Worm (Caenorhabditis elegans) whole organism, L2 larva: ENCODE results near the gene col-69.

Experiments used
- C34F6.9 ChIP-seq: fragments of 150-350 bp; optimal IDR thresholded peaks from 2 replicates; lab custom pipeline; 2014; ENCODE audit warnings: missing biosample characterization, missing genetic modification characterization
- F13H6.1 ChIP-seq: sonication (generic microtip); optimal IDR thresholded peaks from 2 replicates; lab custom pipeline; 2016; ENCODE audit warnings: missing genetic modification characterization, missing compliant biosample characterization
- Y55F3AM.14 ChIP-seq: fragments of 200-800 bp; sonication (Bioruptor generic); optimal IDR thresholded peaks from 2 replicates; lab custom pipeline; 2018; ENCODE audit warnings: mild to moderate bottlenecking, missing genetic modification characterization, missing compliant biosample characterization
- ZK546.5 ChIP-seq: sonication (generic microtip); optimal IDR thresholded peaks from 2 replicates; lab custom pipeline; 2017; ENCODE audit warnings: missing biosample characterization, missing genetic modification characterization
- aly-2 ChIP-seq: fragments of 150-350 bp; optimal IDR thresholded peaks from 2 replicates; lab custom pipeline; 2014; ENCODE audit warnings: missing biosample characterization, missing genetic modification characterization
- ama-1 ChIP-seq: fragments of 150-350 bp; optimal IDR thresholded peaks from 2 replicates; lab custom pipeline; 2018; ENCODE audit warnings: inconsistent platforms
- blmp-1 ChIP-seq: sonication (generic microtip); optimal IDR thresholded peaks from 2 replicates; lab custom pipeline; 2017; ENCODE audit warnings: missing genetic modification characterization, mild to moderate bottlenecking, missing compliant biosample characterization, antibody characterized with exemption, moderate library complexity; ENCODE audit not compliant: insufficient read depth
- ceh-16 ChIP-seq: fragments of 150-350 bp; optimal IDR thresholded peaks from 2 replicates; lab custom pipeline; 2014; ENCODE audit warnings: missing biosample characterization, missing genetic modification characterization
- ceh-82 ChIP-seq: fragments of 150-350 bp; optimal IDR thresholded peaks from 2 replicates; lab custom pipeline; 2014; ENCODE audit warnings: missing biosample characterization, missing genetic modification characterization
- crh-2 ChIP-seq: sonication (generic microtip); optimal IDR thresholded peaks from 2 replicates; lab custom pipeline; 2017; ENCODE audit warnings: missing biosample characterization, missing genetic modification characterization
- dmd-4 ChIP-seq: sonication (generic microtip); optimal IDR thresholded peaks from 2 replicates; lab custom pipeline; 2017; ENCODE audit warnings: missing biosample characterization, missing genetic modification characterization
- egl-27 ChIP-seq: sonication (generic microtip); optimal IDR thresholded peaks from 3 replicates; lab custom pipeline; 2017; ENCODE audit warnings: missing biosample characterization, missing genetic modification reagents, missing genetic modification characterization
- elt-1 ChIP-seq: fragments of 150-350 bp; optimal IDR thresholded peaks from 2 replicates; lab custom pipeline; 2014; ENCODE audit warnings: missing biosample characterization, missing genetic modification characterization
- elt-3 ChIP-seq: sonication (generic microtip); optimal IDR thresholded peaks from 2 replicates; lab custom pipeline; 2017; ENCODE audit warnings: missing biosample characterization, missing genetic modification characterization
- fos-1 ChIP-seq: fragments of 150-350 bp; optimal IDR thresholded peaks from 2 replicates; lab custom pipeline; 2014; ENCODE audit warnings: missing biosample characterization, missing genetic modification characterization
- gmeb-1 ChIP-seq: fragments of 150-350 bp; optimal IDR thresholded peaks from 2 replicates; lab custom pipeline; 2014; ENCODE audit warnings: missing biosample characterization, missing genetic modification characterization
- lin-11 ChIP-seq: fragments of 150-350 bp; sonication (generic microtip); optimal IDR thresholded peaks from 2 replicates; lab custom pipeline; 2014; ENCODE audit warnings: missing biosample characterization, missing genetic modification characterization, inconsistent platforms, mixed read lengths
- lin-13 ChIP-seq: fragments of 150-350 bp; optimal IDR thresholded peaks from 2 replicates; lab custom pipeline; 2014; ENCODE audit warnings: missing biosample characterization, missing genetic modification reagents, missing genetic modification characterization
- lin-39 ChIP-seq: fragments of 150-350 bp; optimal IDR thresholded peaks from 2 replicates; lab custom pipeline; 2014; ENCODE audit warnings: missing biosample characterization, missing genetic modification reagents, missing genetic modification characterization
- lsy-2 ChIP-seq, 2 experiments: fragments of 150-350 bp in 1 of 2; sonication (generic microtip) in 1 of 2; optimal IDR thresholded peaks; 2 replicates each; lab custom pipeline; 2014 to 2017; ENCODE audit warnings: missing biosample characterization in 2 of 2, missing genetic modification characterization in 2 of 2
- mab-5 ChIP-seq: fragments of 150-350 bp; optimal IDR thresholded peaks from 2 replicates; lab custom pipeline; 2014; ENCODE audit warnings: missing biosample characterization, missing genetic modification characterization
- mbf-1 ChIP-seq: sonication (generic microtip); optimal IDR thresholded peaks from 2 replicates; lab custom pipeline; 2017; ENCODE audit warnings: missing biosample characterization, missing genetic modification characterization
- mdl-1 ChIP-seq, 2 experiments: fragments of 150-350 bp in 1 of 2; sonication (generic microtip) in 1 of 2; optimal IDR thresholded peaks; 2 replicates each; lab custom pipeline; 2017; ENCODE audit warnings: missing biosample characterization in 2 of 2, missing genetic modification characterization in 2 of 2
- nhr-11 ChIP-seq: fragments of 150-350 bp; optimal IDR thresholded peaks from 2 replicates; lab custom pipeline; 2014; ENCODE audit warnings: missing biosample characterization, missing genetic modification characterization
- nhr-12 ChIP-seq: fragments of 150-350 bp; optimal IDR thresholded peaks from 2 replicates; lab custom pipeline; 2014; ENCODE audit warnings: missing biosample characterization, missing genetic modification characterization
- nhr-129 ChIP-seq: fragments of 150-350 bp; optimal IDR thresholded peaks from 2 replicates; lab custom pipeline; 2014; ENCODE audit warnings: missing biosample characterization, missing genetic modification characterization
- nhr-21 ChIP-seq: fragments of 150-350 bp; optimal IDR thresholded peaks from 2 replicates; lab custom pipeline; 2014; ENCODE audit warnings: missing biosample characterization, missing genetic modification characterization
- nhr-23 ChIP-seq: fragments of 150-350 bp; optimal IDR thresholded peaks from 2 replicates; lab custom pipeline; 2014; ENCODE audit warnings: missing biosample characterization, missing genetic modification reagents, missing genetic modification characterization
- nhr-237 ChIP-seq: fragments of 150-350 bp; optimal IDR thresholded peaks from 2 replicates; lab custom pipeline; 2014; ENCODE audit warnings: missing biosample characterization, missing genetic modification characterization
- nhr-25 ChIP-seq: fragments of 150-350 bp; sonication (generic microtip); optimal IDR thresholded peaks from 3 replicates; lab custom pipeline; 2014; ENCODE audit warnings: missing biosample characterization, missing genetic modification characterization
- nhr-6 ChIP-seq: fragments of 150-350 bp; optimal IDR thresholded peaks from 2 replicates; lab custom pipeline; 2014; ENCODE audit warnings: missing biosample characterization, missing genetic modification characterization
- nhr-77 ChIP-seq: fragments of 150-350 bp; optimal IDR thresholded peaks from 2 replicates; lab custom pipeline; 2014; ENCODE audit warnings: missing biosample characterization, missing genetic modification characterization
- sem-4 ChIP-seq: fragments of 150-350 bp; optimal IDR thresholded peaks from 2 replicates; lab custom pipeline; 2014; ENCODE audit warnings: missing biosample characterization, missing genetic modification reagents, missing genetic modification characterization
- skn-1 ChIP-seq: sonication (generic microtip); optimal IDR thresholded peaks from 2 replicates; lab custom pipeline; 2017; ENCODE audit warnings: missing biosample characterization, missing genetic modification characterization
- sma-3 ChIP-seq: sonication (generic microtip); optimal IDR thresholded peaks from 2 replicates; lab custom pipeline; 2016; ENCODE audit warnings: missing genetic modification reagents, missing genetic modification characterization, missing compliant biosample characterization
- sma-9 ChIP-seq, 2 experiments: fragments of 150-350 bp in 1 of 2; sonication (generic microtip) in 1 of 2; optimal IDR thresholded peaks; 2 replicates each; lab custom pipeline; 2014 to 2016; ENCODE audit warnings: missing genetic modification characterization in 2 of 2, mild to moderate bottlenecking in 1 of 2, missing biosample characterization in 1 of 2, missing compliant biosample characterization in 1 of 2, missing genetic modification reagents in 1 of 2, moderate library complexity in 1 of 2
- unc-39 ChIP-seq: fragments of 150-350 bp; optimal IDR thresholded peaks from 2 replicates; lab custom pipeline; 2014; ENCODE audit warnings: missing biosample characterization, missing genetic modification characterization
- unc-55 ChIP-seq: fragments of 150-350 bp; sonication (generic microtip); optimal IDR thresholded peaks from 3 replicates; lab custom pipeline; 2014; ENCODE audit warnings: missing biosample characterization, missing genetic modification reagents, missing genetic modification characterization
- unc-62 ChIP-seq: fragments of 150-350 bp; optimal IDR thresholded peaks from 2 replicates; lab custom pipeline; 2014; ENCODE audit warnings: missing biosample characterization, missing genetic modification reagents, missing genetic modification characterization
- zag-1 ChIP-seq: fragments of 150-350 bp; optimal IDR thresholded peaks from 2 replicates; lab custom pipeline; 2014; ENCODE audit warnings: missing biosample characterization, missing genetic modification characterization
- ztf-4 ChIP-seq: fragments of 150-350 bp; optimal IDR thresholded peaks from 2 replicates; lab custom pipeline; 2014; ENCODE audit warnings: missing biosample characterization, missing genetic modification characterization

Gene col-69

DNA sequence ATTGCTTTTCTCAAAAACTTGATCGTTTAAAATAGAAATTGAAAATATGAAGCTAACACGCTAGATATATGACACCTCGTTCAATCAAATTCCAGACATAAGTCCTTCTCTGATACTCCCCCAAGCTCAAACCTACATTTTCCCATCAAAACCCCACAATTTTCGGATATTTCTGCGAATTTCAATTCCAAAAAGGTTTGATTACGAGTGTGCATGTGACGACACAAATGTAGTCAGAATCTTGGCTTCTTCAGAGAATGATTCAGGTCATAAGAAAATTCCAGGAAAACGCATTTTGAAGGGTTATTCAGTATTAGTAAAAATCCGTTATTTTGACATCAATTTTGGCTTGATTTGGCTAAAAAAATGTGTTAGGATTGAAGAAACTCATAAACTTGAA is 29.3 kb upstream of the col-69 start:
- peak; percentile 23 for TF ChIP-seq nhr-21
- no peak for TF ChIP-seq skn-1 (tag; lab: Kevin White, UChicago)

DNA sequence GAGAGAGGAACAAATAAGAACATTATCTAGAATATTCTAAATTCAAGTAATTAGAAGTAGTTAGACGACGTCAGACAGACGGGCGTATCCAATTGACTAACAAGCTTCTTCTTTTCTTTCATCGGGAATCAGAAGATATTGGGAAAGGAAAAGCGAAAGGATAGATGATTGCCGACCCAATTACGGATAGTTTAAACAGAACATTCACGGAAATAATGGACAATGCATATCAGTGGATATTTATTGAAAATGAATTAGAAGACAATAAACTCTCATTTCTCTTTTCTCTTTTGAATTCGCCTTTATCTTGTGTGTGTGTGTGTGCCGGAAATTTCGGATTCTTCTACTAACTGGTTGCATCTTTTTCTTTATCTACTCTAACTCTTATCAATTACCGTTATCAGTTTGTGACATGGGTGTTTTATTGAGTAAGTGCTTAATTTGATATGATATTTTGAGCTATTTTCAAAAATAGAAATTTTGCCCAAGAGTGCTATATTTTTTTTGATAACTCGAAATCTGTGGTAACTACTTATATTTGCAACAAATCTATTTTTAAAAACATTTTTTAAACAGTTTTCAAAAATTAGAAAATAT is 28.4 kb upstream of the col-69 start:
- TF ChIP-seq nhr-6 (tag; lab: Kevin White, UChicago) (no peak), fos-1 (tag; lab: Kevin White, UChicago) (peak; percentile 18)

DNA sequence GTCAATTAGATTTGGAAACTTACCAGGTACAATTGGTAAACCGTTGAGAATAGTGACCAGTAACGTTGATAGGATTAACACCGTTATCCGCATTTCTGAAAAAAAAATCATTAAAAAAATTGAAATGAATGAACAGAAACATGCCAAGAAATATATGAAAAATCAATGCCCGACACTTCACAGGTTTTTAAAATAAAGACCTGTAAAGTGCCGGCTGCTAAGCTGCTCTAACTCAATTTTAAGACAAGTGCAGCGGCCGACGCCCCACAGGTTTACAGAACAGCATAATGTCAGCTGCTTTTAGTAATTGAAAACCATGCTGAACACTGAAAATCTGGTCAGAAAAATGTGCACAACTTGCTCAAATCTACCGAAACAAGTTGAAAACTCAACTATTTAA is 26.9 kb upstream of the col-69 start, which contains the start of gene cbn-1:
Gene cbn-1, minus strand, starts transcription at position 101 of the 400 bp plus-strand sequence.
- TF ChIP-seq egl-27 (tag; lab: Kevin White, UChicago) (no peak), ceh-16 (tag; lab: Kevin White, UChicago) (no peak)

DNA sequence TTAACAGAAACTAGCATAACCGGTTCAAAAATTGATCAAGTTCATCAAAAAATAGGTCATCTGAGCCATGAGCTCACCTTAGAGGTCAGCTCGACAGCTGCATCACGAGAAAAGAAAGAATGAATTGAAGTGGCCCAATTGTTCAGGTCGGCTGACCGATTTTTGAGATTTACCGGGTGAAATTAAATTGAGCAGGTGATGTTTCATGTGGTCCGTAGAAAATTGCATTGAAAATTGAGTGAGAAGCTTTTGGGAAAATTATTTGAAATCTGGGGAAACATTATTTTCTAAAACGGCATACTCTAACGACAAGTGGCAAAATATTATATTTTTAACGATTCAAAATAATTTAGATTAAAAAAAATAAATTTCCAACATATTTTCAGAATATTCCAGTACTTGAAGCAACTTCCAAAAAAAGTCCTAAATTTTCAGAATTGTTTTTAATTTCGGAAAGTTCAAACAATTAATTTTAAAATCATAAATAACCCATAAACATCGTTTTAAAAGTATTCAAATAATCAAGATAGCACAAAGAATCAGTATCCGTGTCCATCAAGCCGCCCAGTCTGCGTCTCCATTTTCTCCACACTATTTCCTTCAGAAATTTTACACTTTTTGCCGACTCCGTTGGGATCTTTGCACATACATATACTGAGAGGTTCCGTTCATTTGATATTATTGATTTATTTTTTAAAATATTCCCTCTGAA is 20.2 kb upstream of the col-69 start, which contains the start of gene sgcb-1:
Gene sgcb-1, plus strand, starts transcription at position 662 of the 712 bp plus-strand sequence.
- TF ChIP-seq unc-62 (no peak), dmd-4 (no peak), nhr-25 (tag; lab: Kevin White, UChicago) (no peak), nhr-129 (tag; lab: Kevin White, UChicago) (peak; percentile 34), elt-1 (tag; lab: Kevin White, UChicago) (no peak), sma-9 (GFP tag; optimal IDR thresholded peaks at IDR 0.05; lab: Kevin White, UChicago) (no peak), sma-9 (tag; optimal IDR thresholded peaks at IDR 0.05; lab: Kevin White, UChicago) (no peak), nhr-12 (tag; lab: Kevin White, UChicago) (no peak)

DNA sequence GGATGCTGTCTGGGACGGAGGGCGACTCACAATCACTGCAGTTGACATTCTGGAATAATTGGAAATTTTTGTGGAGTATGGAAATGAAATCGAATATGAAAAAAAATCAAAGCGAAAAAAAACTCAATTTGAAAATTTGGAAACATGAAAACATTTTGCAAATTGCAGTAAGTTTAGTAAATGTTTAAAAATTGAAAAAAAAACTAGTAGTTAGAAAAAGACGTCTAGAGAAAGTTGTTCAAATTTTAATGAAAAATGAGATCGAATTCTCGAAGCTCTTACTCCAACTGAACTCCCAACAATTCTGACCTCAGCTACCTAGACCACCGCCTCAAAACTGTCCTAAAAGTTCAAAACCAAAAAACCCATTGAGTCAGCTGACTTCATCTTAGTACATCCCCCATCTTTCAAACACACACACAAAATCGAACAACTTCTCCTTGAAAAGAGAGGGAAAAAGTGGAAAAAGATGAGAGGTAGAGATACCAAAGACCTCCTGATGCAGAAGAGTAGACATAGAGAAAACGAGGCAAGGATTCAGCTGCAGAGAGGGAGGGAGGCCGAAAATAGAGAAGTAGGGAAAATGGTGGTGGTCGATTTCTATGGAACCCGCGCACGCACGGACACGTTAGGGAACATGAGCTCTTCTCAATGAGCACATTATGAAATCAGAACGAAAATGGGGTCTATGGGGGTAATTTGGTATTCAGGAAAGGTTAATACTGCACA is 17.7 kb upstream of the col-69 start, which contains the start of gene K01A2.10:
Gene K01A2.10, minus strand, starts transcription at position 51 of the 729 bp plus-strand sequence.
- TF ChIP-seq lin-13 (GFP tag; lab: Kevin White, UChicago) (peak; percentile 30), mab-5 (tag; lab: Kevin White, UChicago) (peak; percentile 36), nhr-25 (tag; lab: Kevin White, UChicago) (peak; percentile 26), unc-39 (tag; lab: Kevin White, UChicago) (no peak), nhr-6 (tag; lab: Kevin White, UChicago) (peak; percentile 26), ztf-4 (tag; lab: Kevin White, UChicago) (peak; percentile 14), sem-4 (tag; lab: Kevin White, UChicago) (peak; percentile 68), aly-2 (tag; lab: Kevin White, UChicago) (no peak), gmeb-1 (tag; lab: Kevin White, UChicago) (no peak), lin-39 (tag; lab: Kevin White, UChicago) (no peak), sma-9 (GFP tag; optimal IDR thresholded peaks at IDR 0.05; lab: Kevin White, UChicago) (peak; percentile 38), sma-9 (tag; optimal IDR thresholded peaks at IDR 0.05; lab: Kevin White, UChicago) (no peak), F13H6.1 (tag; lab: Kevin White, UChicago) (peak; percentile 32), ZK546.5 (tag; lab: Kevin White, UChicago) (no peak), lin-11 (tag; lab: Kevin White, UChicago) (peak; percentile 29), nhr-23 (tag; lab: Kevin White, UChicago) (no peak), nhr-237 (tag; lab: Kevin White, UChicago) (no peak), nhr-77 (tag; lab: Kevin White, UChicago) (no peak), sma-3 (GFP tag; lab: Kevin White, UChicago) (no peak), zag-1 (peak; percentile 73), fos-1 (tag; lab: Kevin White, UChicago) (peak; percentile 42), C34F6.9 (tag; lab: Kevin White, UChicago) (peak; percentile 78), nhr-11 (tag; lab: Kevin White, UChicago) (no peak), elt-1 (tag; lab: Kevin White, UChicago) (no peak), lsy-2 (tag; optimal IDR thresholded peaks at IDR 0.05; lab: Kevin White, UChicago) (peak in 1 of 2 experiments; percentile 59), unc-55 (GFP tag; lab: Kevin White, UChicago) (peak; percentile 94), nhr-12 (tag; lab: Kevin White, UChicago) (no peak), ceh-82 (tag; lab: Kevin White, UChicago) (no peak), blmp-1 (tag; lab: Kevin White, UChicago) (no peak), elt-3 (tag; lab: Kevin White, UChicago) (no peak), crh-2 (tag; lab: Kevin White, UChicago) (peak; percentile 46), ama-1 (lab: Kevin White, UChicago) (no peak), nhr-129 (tag; lab: Kevin White, UChicago) (peak; percentile 88), Y55F3AM.14 (GFP tag; lab: Kevin White, UChicago) (no peak), egl-27 (tag; lab: Kevin White, UChicago) (peak; percentile 68), mdl-1 (tag; optimal IDR thresholded peaks at IDR 0.05; lab: Kevin White, UChicago) (no peak), mbf-1 (tag; lab: Kevin White, UChicago) (no peak)
